Worm (Caenorhabditis elegans) whole organism, L1 larva: ENCODE measurements around the gene nhr-253.

Source experiments
- C16A3.4 ChIP-seq: fragments of 150-350 bp; optimal IDR thresholded peaks from 2 replicates; lab custom pipeline; 2014; ENCODE audit warnings: missing biosample characterization, missing genetic modification characterization
- aly-2 ChIP-seq: fragments of 150-350 bp; optimal IDR thresholded peaks from 2 replicates; lab custom pipeline; 2014; ENCODE audit warnings: missing biosample characterization, missing genetic modification characterization
- ceh-63 ChIP-seq: fragments of 200-800 bp; sonication (Bioruptor generic); optimal IDR thresholded peaks from 2 replicates; lab custom pipeline; 2018; ENCODE audit warnings: mild to moderate bottlenecking, missing genetic modification characterization, missing compliant biosample characterization
- ceh-88 ChIP-seq: fragments of 200-800 bp; sonication (Bioruptor generic); IDR thresholded peaks from 2 replicates; pipeline ENCODE4 v1.3.6; 2022; ENCODE audit warnings: missing genetic modification characterization, missing compliant biosample characterization
- dsc-1 ChIP-seq: sonication (generic microtip); optimal IDR thresholded peaks from 2 replicates; lab custom pipeline; 2016; ENCODE audit warnings: mild to moderate bottlenecking, missing genetic modification characterization, missing compliant biosample characterization
- efl-1 ChIP-seq, 4 experiments: fragments of 150-350 bp; optimal IDR thresholded peaks in 3 of 4; peaks in 1 of 4; 1 replicate in 1 of 4; 2 replicates in 3 of 4; lab custom pipeline; 2014; ENCODE audit warnings: missing biosample characterization in 2 of 4, missing genetic modification characterization in 2 of 4, missing genetic modification reagents in 2 of 4
- efl-3 ChIP-seq: fragments of 200-800 bp; sonication (Bioruptor generic); optimal IDR thresholded peaks from 2 replicates; lab custom pipeline; 2018; ENCODE audit warnings: mild to moderate bottlenecking, missing genetic modification characterization, missing compliant biosample characterization
- egl-13 ChIP-seq: sonication (generic microtip); optimal IDR thresholded peaks from 2 replicates; lab custom pipeline; 2016; ENCODE audit warnings: missing genotype, missing genetic modification reagents, missing genetic modification characterization, missing compliant biosample characterization
- egl-27 ChIP-seq, 2 experiments: fragments of 150-350 bp in 1 of 2; sonication (generic microtip); optimal IDR thresholded peaks; 3 replicates each; lab custom pipeline; 2017 to 2018; ENCODE audit warnings: missing biosample characterization in 2 of 2, missing genetic modification characterization in 2 of 2, missing genetic modification reagents in 2 of 2
- elt-2 ChIP-seq: sonication (generic microtip); optimal IDR thresholded peaks from 2 replicates; lab custom pipeline; 2016; ENCODE audit warnings: missing genetic modification characterization, mild to moderate bottlenecking, inconsistent platforms, missing compliant biosample characterization, missing genetic modification reagents
- fkh-10 ChIP-seq: sonication (generic microtip); optimal IDR thresholded peaks from 2 replicates; lab custom pipeline; 2017; ENCODE audit warnings: missing biosample characterization, missing genetic modification reagents, missing genetic modification characterization
- grh-1 ChIP-seq: fragments of 200-800 bp; sonication (Bioruptor generic); IDR thresholded peaks from 2 replicates; pipeline ENCODE4 v1.3.6; 2022; ENCODE audit warnings: missing genetic modification reagents, missing genetic modification characterization, missing compliant biosample characterization
- hpl-2 ChIP-seq: fragments of 150-350 bp; optimal IDR thresholded peaks from 2 replicates; lab custom pipeline; 2014; ENCODE audit warnings: missing biosample characterization, missing genetic modification reagents, missing genetic modification characterization
- lin-13 ChIP-seq: fragments of 150-350 bp; optimal IDR thresholded peaks from 2 replicates; lab custom pipeline; 2014; ENCODE audit warnings: missing biosample characterization, missing genetic modification reagents, missing genetic modification characterization
- mdl-1 ChIP-seq, 2 experiments: fragments of 150-350 bp; optimal IDR thresholded peaks; 2 replicates each; lab custom pipeline; 2014 to 2017; ENCODE audit warnings: missing biosample characterization in 2 of 2, missing genetic modification characterization in 2 of 2, inconsistent platforms in 1 of 2
- nhr-19 ChIP-seq: fragments of 200-800 bp; sonication (Bioruptor generic); conservative IDR thresholded peaks from 2 replicates; pipeline ENCODE4 v1.3.6; 2022; ENCODE audit warnings: missing genetic modification characterization, missing compliant biosample characterization
- nhr-20 ChIP-seq: sonication (generic microtip); optimal IDR thresholded peaks from 2 replicates; lab custom pipeline; 2016; ENCODE audit warnings: mild to moderate bottlenecking, missing genetic modification characterization, missing compliant biosample characterization
- nhr-28 ChIP-seq: fragments of 150-350 bp; optimal IDR thresholded peaks from 2 replicates; lab custom pipeline; 2014; ENCODE audit warnings: missing biosample characterization, missing genetic modification characterization
- nhr-76 ChIP-seq: sonication (generic microtip); optimal IDR thresholded peaks from 2 replicates; lab custom pipeline; 2017; ENCODE audit warnings: missing biosample characterization, missing genetic modification characterization
- nhr-77 ChIP-seq: fragments of 150-350 bp; optimal IDR thresholded peaks from 2 replicates; lab custom pipeline; 2014; ENCODE audit warnings: missing biosample characterization, missing genetic modification characterization
- nhr-85 ChIP-seq: sonication (generic microtip); peaks from one replicate; lab custom pipeline; 2016; ENCODE audit warnings: missing genetic modification characterization, inconsistent platforms, missing compliant biosample characterization
- pag-3 ChIP-seq: sonication (generic microtip); optimal IDR thresholded peaks from 2 replicates; lab custom pipeline; 2017; ENCODE audit warnings: missing genetic modification characterization, mild to moderate bottlenecking, missing compliant biosample characterization, antibody characterized with exemption, borderline replicate concordance; ENCODE audit not compliant: insufficient read depth
- skn-1 ChIP-seq: fragments of 150-350 bp; optimal IDR thresholded peaks from 2 replicates; lab custom pipeline; 2014; ENCODE audit warnings: missing biosample characterization, missing genetic modification characterization
- sox-4 ChIP-seq: sonication (generic microtip); optimal IDR thresholded peaks from 2 replicates; lab custom pipeline; 2016; ENCODE audit warnings: missing genetic modification characterization, missing compliant biosample characterization
- sup-37 ChIP-seq: fragments of 200-800 bp; sonication (Bioruptor generic); optimal IDR thresholded peaks from 2 replicates; lab custom pipeline; 2018; ENCODE audit warnings: mild to moderate bottlenecking, missing genetic modification characterization, missing compliant biosample characterization
- swsn-7 ChIP-seq: sonication (generic microtip); optimal IDR thresholded peaks from 2 replicates; lab custom pipeline; 2016; ENCODE audit warnings: missing genetic modification characterization, missing compliant biosample characterization
- tlp-1 ChIP-seq: fragments of 150-350 bp; optimal IDR thresholded peaks from 2 replicates; lab custom pipeline; 2014; ENCODE audit warnings: missing biosample characterization, missing genetic modification characterization
- unc-98 ChIP-seq: fragments of 200-800 bp; sonication (Bioruptor generic); IDR thresholded peaks from 2 replicates; pipeline ENCODE4 v1.3.6; 2022; ENCODE audit warnings: missing genetic modification characterization, missing compliant biosample characterization
- vab-15 ChIP-seq: sonication (generic microtip); optimal IDR thresholded peaks from 2 replicates; lab custom pipeline; 2017; ENCODE audit warnings: missing genotype, mild to moderate bottlenecking, missing genetic modification characterization, missing compliant biosample characterization
- zip-4 ChIP-seq: fragments of 200-800 bp; sonication (Bioruptor generic); optimal IDR thresholded peaks from 2 replicates; lab custom pipeline; 2018; ENCODE audit warnings: mild to moderate bottlenecking, missing genetic modification characterization, moderate library complexity, missing compliant biosample characterization

Gene nhr-253

DNA sequence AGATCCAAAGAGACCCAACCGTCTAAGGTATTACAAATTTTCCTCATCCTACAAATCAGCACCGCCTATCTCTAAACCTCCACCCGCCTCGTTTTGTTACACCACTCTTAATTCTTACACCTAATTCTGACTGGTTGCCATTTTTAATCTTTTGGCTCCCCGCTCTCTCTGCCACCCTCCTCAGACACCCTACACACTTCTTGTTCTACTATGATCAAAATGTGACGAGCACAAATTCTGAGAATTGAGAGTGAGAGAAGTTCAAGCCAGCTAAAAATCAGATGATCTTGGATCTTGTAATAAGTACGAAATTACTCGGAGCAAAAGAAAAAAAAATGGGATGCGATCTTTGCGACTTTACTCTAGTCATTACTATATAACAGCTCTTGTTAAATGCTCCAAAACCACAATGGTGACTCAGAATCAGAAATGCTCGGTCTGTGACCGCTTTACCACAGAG, 7.8 kb downstream of the nhr-253 start, which contains the start of gene nhr-252 (continued):
- TF ChIP-seq sox-4: no peak
- TF ChIP-seq egl-13 (tag; lab: Kevin White, UChicago): no peak
- TF ChIP-seq nhr-76 (tag; lab: Kevin White, UChicago): no peak
- no peak for TF ChIP-seq grh-1 (GFP tag; lab: Robert Waterston, UW)
- TF ChIP-seq egl-27 (tag; optimal IDR thresholded peaks at IDR 0.05; lab: Kevin White, UChicago): no peak
- TF ChIP-seq unc-98 (GFP tag; lab: Robert Waterston, UW): no peak
- peak; percentile 80 for TF ChIP-seq dsc-1 (tag; lab: Kevin White, UChicago)
- no peak for TF ChIP-seq elt-2 (tag; lab: Kevin White, UChicago)
- no peak for TF ChIP-seq mdl-1 (tag; optimal IDR thresholded peaks at IDR 0.05; lab: Kevin White, UChicago)
- no peak for TF ChIP-seq skn-1 (tag; lab: Kevin White, UChicago)
- no peak for TF ChIP-seq nhr-19
- TF ChIP-seq swsn-7 (tag; lab: Kevin White, UChicago): peak; percentile 13
- no peak for TF ChIP-seq ceh-88 (GFP tag; lab: Robert Waterston, UW)
- no peak for TF ChIP-seq ceh-63 (GFP tag; lab: Kevin White, UChicago)
- no peak for TF ChIP-seq sup-37 (GFP tag; lab: Kevin White, UChicago)
- TF ChIP-seq nhr-28 (tag; lab: Kevin White, UChicago): no peak

DNA sequence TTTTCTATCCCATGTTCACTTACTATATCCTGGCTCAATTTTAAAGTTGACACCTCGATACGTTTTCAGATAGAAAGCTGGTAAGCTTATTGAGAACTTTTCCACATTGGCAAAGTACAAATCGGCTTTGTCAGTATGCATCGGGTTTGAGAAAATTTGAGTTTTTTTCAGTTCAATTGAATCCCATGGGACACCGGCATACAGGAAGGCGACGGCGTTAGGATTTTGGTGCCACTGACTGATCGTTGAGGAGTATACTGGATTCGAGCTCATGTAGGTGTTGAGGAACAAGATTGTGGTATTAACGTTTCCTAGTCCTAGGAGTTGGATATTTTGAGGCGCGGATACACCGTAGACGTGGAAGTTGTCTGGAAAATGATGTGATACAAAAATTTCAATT, 16.4 kb downstream of the nhr-253 start:
- TF ChIP-seq pag-3 (tag; lab: Kevin White, UChicago) (no peak), aly-2 (no peak), nhr-77 (tag; lab: Kevin White, UChicago) (no peak)

- TF ChIP-seq hpl-2 (GFP tag; lab: Kevin White, UChicago) (no peak), elt-2 (tag; lab: Kevin White, UChicago) (peak; percentile 63)
These were observed 18.2 kb downstream of the nhr-253 start, which contains the start of gene dod-19 for ce11 chrV:414630-415029. Gene dod-19 (minus strand): TSS chrV:414759.

ce11 chrV:415072-415471, 18.7 kb downstream of the nhr-253 start:
- TF ChIP-seq elt-2 (tag; lab: Kevin White, UChicago): peak; percentile 37
- TF ChIP-seq tlp-1 (tag; lab: Kevin White, UChicago): peak; percentile 41
- no peak for TF ChIP-seq nhr-76 (tag; lab: Kevin White, UChicago)
- TF ChIP-seq efl-1 (optimal IDR thresholded peaks at IDR 0.05; lab: Kevin White, UChicago): no peak
- TF ChIP-seq efl-1 (GFP tag; optimal IDR thresholded peaks at IDR 0.05 in 1 of 2; lab: Kevin White, UChicago): peak in 1 of 2 experiments; percentile 75

- TF ChIP-seq nhr-85 (tag; lab: Kevin White, UChicago): no peak
- TF ChIP-seq elt-2 (tag; lab: Kevin White, UChicago): peak; percentile 44
- no peak for TF ChIP-seq egl-27 (tag; optimal IDR thresholded peaks at IDR 0.05; lab: Kevin White, UChicago)
These were observed 21.4 kb downstream of the nhr-253 start, which contains the start of gene irg-8 for ce11 chrV:417656-418353. Gene irg-8 (minus strand): TSS chrV:417706.

DNA sequence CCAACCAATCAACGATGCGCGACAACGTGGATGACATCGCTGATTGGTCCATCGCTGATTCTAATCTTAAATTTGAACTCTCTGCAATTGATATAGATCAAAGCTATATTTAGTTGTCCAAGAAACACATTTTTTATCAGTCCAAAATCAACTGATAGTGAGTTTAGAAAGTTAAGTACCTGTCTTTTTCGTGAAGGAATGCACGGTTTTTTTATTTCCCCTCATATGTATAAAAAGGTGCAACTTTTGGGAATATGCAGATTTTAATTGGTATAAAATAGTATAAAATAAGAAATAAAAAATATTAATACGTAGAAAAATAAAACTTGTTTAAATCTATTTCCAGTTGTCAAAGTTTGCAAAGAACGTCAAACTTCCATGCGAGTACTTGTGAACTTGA, 22.0 kb downstream of the nhr-253 start, which contains the start of gene Y39D8A.1:
Y39D8A.1 (plus strand) TSS at position 301 of the 400 bp plus-strand sequence.
- TF ChIP-seq efl-1 (optimal IDR thresholded peaks at IDR 0.05; lab: Kevin White, UChicago) (no peak), efl-1 (GFP tag; optimal IDR thresholded peaks at IDR 0.05 in 1 of 2; lab: Kevin White, UChicago) (peak in 1 of 2 experiments; percentile 32), zip-4 (GFP tag; lab: Kevin White, UChicago) (no peak)
- TF ChIP-seq, all 84 proteins: peak for 1

DNA sequence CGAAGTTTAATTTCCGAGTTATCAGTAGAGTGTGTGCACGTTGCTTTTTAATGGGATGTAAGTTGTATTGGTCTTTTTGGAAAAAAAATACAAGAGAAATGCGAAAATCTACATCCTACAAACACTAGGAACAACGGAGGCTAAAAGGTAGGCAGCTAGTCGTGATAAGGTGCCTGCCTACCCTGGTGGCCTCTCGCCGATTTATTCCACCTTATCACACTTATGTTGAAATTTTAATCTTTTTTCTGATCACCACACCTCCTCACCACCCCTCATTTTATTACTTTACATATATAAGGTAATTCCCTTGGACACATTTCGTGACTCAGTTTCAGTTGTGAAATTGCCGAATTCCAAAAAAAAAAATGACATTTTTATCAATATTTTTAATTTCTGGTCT, 25.7 kb downstream of the nhr-253 start, which contains the start of gene dod-20:
dod-20 (plus strand) TSS at position 301 of the 400 bp plus-strand sequence.
- TF ChIP-seq efl-3 (GFP tag; lab: Kevin White, UChicago): no peak
- TF ChIP-seq lin-13 (GFP tag; lab: Kevin White, UChicago): no peak
- TF ChIP-seq nhr-20 (tag; lab: Kevin White, UChicago): no peak
- no peak for TF ChIP-seq vab-15 (tag; lab: Kevin White, UChicago)
- no peak for TF ChIP-seq fkh-10
- TF ChIP-seq C16A3.4 (tag; lab: Kevin White, UChicago): no peak
- TF ChIP-seq, all 84 proteins: peak for 0
